Worm (Caenorhabditis elegans): ENCODE measurements around the gene W09D10.4.

W09D10.4 gene

DNA sequence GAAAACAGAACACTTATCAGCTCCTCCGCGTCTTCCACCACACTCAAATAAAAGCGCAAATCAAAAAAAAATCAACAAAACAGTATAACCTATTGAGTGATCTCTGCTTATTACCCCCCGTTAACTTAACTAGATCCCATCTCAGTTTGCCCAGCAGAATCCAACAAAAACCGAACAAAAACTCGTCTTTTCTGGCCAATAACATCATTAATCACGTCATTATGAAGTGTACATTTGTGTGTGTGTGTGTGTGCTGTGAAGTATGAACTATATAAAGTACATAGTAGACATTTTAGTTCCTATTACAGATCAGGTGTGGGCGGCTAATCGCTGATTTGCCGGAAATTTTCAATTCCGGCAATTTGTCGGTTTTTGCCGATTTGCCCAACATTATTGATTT lies 2.1 kb upstream of the W09D10.4 start:
- TF ChIP-seq snpc-4 (tag; optimal IDR thresholded peaks at IDR 0.05) (no peak), egl-27 (tag; optimal IDR thresholded peaks at IDR 0.05) (no peak), gei-8 (GFP tag; optimal IDR thresholded peaks at IDR 0.05) (no peak), spr-1 (tag; optimal IDR thresholded peaks at IDR 0.05) (no peak), lsy-2 (tag; optimal IDR thresholded peaks at IDR 0.05) (peak in 1 of 2 experiments; percentile 41), nhr-28 (tag; optimal IDR thresholded peaks at IDR 0.05) (peak; percentile 88), rbr-2 (tag; optimal IDR thresholded peaks at IDR 0.05) (no peak), unc-62 (GFP tag; optimal IDR thresholded peaks at IDR 0.05 in 1 of 2) (no peak), unc-62 (tag; optimal IDR thresholded peaks at IDR 0.05) (no peak), mdt-29 (GFP tag; IDR thresholded peaks at IDR 0.05) (0 out of 2 replicates have a peak, but pooled peaks have one; percentile 23), ceh-28 (tag; optimal IDR thresholded peaks at IDR 0.05) (no peak), hlh-11 (tag; optimal IDR thresholded peaks at IDR 0.05) (peak; percentile 27), nhr-10 (tag; optimal IDR thresholded peaks at IDR 0.05) (no peak), lir-3 (tag; optimal IDR thresholded peaks at IDR 0.05) (no peak), arid-1 (GFP tag; conservative IDR thresholded peaks at IDR 0.05) (no peak), hmg-1.1 (GFP tag; IDR thresholded peaks at IDR 0.05) (no peak)

DNA sequence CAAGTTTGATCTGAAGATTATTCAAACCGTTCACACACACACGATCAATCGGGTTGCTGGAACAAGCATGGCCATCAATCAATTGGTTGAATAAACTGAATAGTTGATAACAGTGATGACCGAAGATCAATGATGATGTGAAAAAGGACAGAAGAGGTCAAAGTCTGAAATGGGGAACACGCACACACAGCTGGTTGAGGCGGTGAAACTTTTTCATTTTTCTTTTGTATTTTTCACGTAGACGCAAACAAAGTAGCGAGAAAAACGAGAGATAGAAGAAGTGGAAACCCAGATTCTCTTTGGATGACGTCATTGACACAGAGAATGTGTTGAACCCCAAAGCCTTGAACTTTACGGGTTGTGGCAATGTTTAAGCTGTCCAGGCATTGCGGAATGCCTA lies 1.5 kb upstream of the W09D10.4 start:
- 0 out of 2 replicates have a peak, but pooled peaks have one; percentile 48 for TF ChIP-seq dmd-9 (GFP tag; IDR thresholded peaks at IDR 0.05)
- peak; percentile 95 for TF ChIP-seq hlh-11 (tag; optimal IDR thresholded peaks at IDR 0.05)
- TF ChIP-seq ceh-62 (tag; optimal IDR thresholded peaks at IDR 0.05): no peak
- TF ChIP-seq ceh-20 (GFP tag; IDR thresholded peaks at IDR 0.05): peak; percentile 81
- TF ChIP-seq ces-1 (GFP tag; optimal IDR thresholded peaks at IDR 0.05): no peak
- no peak for TF ChIP-seq F44E2.7 (GFP tag; IDR thresholded peaks at IDR 0.05)
- TF ChIP-seq aha-1 (tag): peak; percentile 99
- peak; percentile 68 for TF ChIP-seq mep-1 (tag; optimal IDR thresholded peaks at IDR 0.05)
- no peak for TF ChIP-seq tag-97 (GFP tag; IDR thresholded peaks at IDR 0.05)
- TF ChIP-seq arid-1 (GFP tag; conservative IDR thresholded peaks at IDR 0.05): no peak
- TF ChIP-seq daf-8 (GFP tag; IDR thresholded peaks at IDR 0.05): no peak
- TF ChIP-seq T20F7.1 (GFP tag; optimal IDR thresholded peaks at IDR 0.05): peak; percentile 36
- TF ChIP-seq ama-1 (optimal IDR thresholded peaks at IDR 0.05): peak; percentile 72
- peak; percentile 68 for TF ChIP-seq nhr-25 (tag; optimal IDR thresholded peaks at IDR 0.05; ENCODE audit: borderline replicate concordance, insufficient read depth)
- no peak for TF ChIP-seq nhr-237 (tag; optimal IDR thresholded peaks at IDR 0.05)
- no peak for TF ChIP-seq fkh-10 (GFP tag; optimal IDR thresholded peaks at IDR 0.05)
- no peak for TF ChIP-seq pqm-1 (tag; optimal IDR thresholded peaks at IDR 0.05)
- peak; percentile 35 for TF ChIP-seq nhr-77 (tag; optimal IDR thresholded peaks at IDR 0.05)
- no peak for TF ChIP-seq saeg-2 (GFP tag; IDR thresholded peaks at IDR 0.05)
- no peak for TF ChIP-seq ztf-7 (tag; optimal IDR thresholded peaks at IDR 0.05)
- TF ChIP-seq unc-62 (GFP tag; optimal IDR thresholded peaks at IDR 0.05 in 1 of 2): peak in 1 of 2 experiments; percentile 93
- no peak for TF ChIP-seq unc-62 (tag; optimal IDR thresholded peaks at IDR 0.05)
- TF ChIP-seq ceh-44 (GFP tag; IDR thresholded peaks at IDR 0.05): no peak
- TF ChIP-seq hlh-30 (tag; optimal IDR thresholded peaks at IDR 0.05; ENCODE audit: insufficient read depth): peak; percentile 54
- TF ChIP-seq skn-1 (tag; optimal IDR thresholded peaks at IDR 0.05): no peak
- TF ChIP-seq mxl-2 (GFP tag; conservative IDR thresholded peaks at IDR 0.05): no peak
- peak in 1 of 2 experiments; percentile 30 for TF ChIP-seq daf-16 (GFP tag; optimal IDR thresholded peaks at IDR 0.05)
- peak; percentile 41 for TF ChIP-seq daf-16 (tag; optimal IDR thresholded peaks at IDR 0.05)
- peak; percentile 22 to 86 for TF ChIP-seq mdl-1 (tag; optimal IDR thresholded peaks at IDR 0.05)
- TF ChIP-seq mes-2 (tag; optimal IDR thresholded peaks at IDR 0.05; ENCODE audit: poor library complexity, severe bottlenecking): peak; percentile 37
- TF ChIP-seq madf-9 (GFP tag; conservative IDR thresholded peaks at IDR 0.05): no peak
- peak; percentile 42 to 67 for TF ChIP-seq lsy-2 (tag; optimal IDR thresholded peaks at IDR 0.05)
- peak; percentile 76 for TF ChIP-seq nhr-28 (tag; optimal IDR thresholded peaks at IDR 0.05)
- peak; percentile 8 for TF ChIP-seq dpl-1 (GFP tag; optimal IDR thresholded peaks at IDR 0.05)
- TF ChIP-seq spr-3 (GFP tag; optimal IDR thresholded peaks at IDR 0.05): no peak
- TF ChIP-seq snpc-4 (tag; optimal IDR thresholded peaks at IDR 0.05): no peak
- peak; percentile 61 for TF ChIP-seq rbr-2 (tag; optimal IDR thresholded peaks at IDR 0.05)
- TF ChIP-seq nhr-102 (tag; optimal IDR thresholded peaks at IDR 0.05): peak; percentile 38
- no peak for TF ChIP-seq hmg-1.1 (GFP tag; IDR thresholded peaks at IDR 0.05)
- peak; percentile 92 for TF ChIP-seq dmd-6 (GFP tag; IDR thresholded peaks at IDR 0.05)
- peak; percentile 33 for TF ChIP-seq spr-1 (tag; optimal IDR thresholded peaks at IDR 0.05)
- TF ChIP-seq nhr-11 (tag; optimal IDR thresholded peaks at IDR 0.05): peak; percentile 77
- TF ChIP-seq Y105C5A.15 (GFP tag; IDR thresholded peaks at IDR 0.05): no peak

Measured in whole organism, L4 larva.